Fruit fly (Drosophila melanogaster): ENCODE measurements around the gene heca.

Gene heca

DNA sequence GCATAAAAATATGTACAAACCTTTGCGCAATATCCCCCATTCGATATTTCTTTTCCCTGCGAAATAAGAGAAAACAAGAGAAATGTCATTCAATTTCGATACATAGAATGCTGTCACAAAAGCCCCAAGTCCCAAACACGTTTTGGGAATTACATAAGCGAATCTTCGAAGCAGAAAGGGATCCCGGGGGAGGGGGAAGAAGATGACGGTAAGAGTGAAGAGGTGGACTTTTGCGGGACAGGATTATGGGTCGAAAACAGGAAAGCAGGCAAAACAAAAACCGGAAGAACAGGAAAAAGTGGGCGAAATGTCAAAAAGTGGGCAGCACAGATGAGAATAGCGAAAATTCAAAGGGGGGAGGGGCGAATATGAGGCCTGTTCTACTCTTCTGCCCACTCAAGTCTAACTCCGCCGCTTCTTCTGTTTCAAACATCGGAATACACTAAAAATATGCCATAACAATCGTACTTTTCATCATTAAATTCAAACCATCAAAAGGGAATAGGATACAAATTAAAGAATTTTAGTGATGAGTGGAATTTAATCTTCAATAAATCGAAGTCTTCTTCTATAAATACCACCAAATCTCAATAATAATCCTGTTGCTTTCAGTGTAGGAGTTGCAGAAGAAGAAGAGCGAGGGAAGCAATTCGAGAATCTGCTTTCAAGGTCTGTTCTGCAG, 5.4 kb upstream of the heca start (continued):
- TF ChIP-seq CG6808 (GFP tag; optimal IDR thresholded peaks at IDR 0.05) (peak; percentile 95), fd59A (GFP tag; optimal IDR thresholded peaks at IDR 0.05) (peak; percentile 96), CG3032 (tag; optimal IDR thresholded peaks at IDR 0.05) (peak; percentile 98), CG7368 (GFP tag; optimal IDR thresholded peaks at IDR 0.05) (peak; percentile 93), CG8319 (GFP tag; optimal IDR thresholded peaks at IDR 0.05) (peak; percentile 83), CG1621 (tag; optimal IDR thresholded peaks at IDR 0.05) (peak; percentile 97), vri (GFP tag; optimal IDR thresholded peaks at IDR 0.05) (peak; percentile 97), CG34406 (GFP tag; optimal IDR thresholded peaks at IDR 0.05) (peak; percentile 94), CG16779 (tag; optimal IDR thresholded peaks at IDR 0.05) (peak; percentile 93), OdsH (GFP tag; optimal IDR thresholded peaks at IDR 0.05) (peak; percentile 96), ss (GFP tag; optimal IDR thresholded peaks at IDR 0.05) (peak; percentile 93 to 94), Blimp-1 (GFP tag; optimal IDR thresholded peaks at IDR 0.05) (no peak), fd85E (GFP tag; optimal IDR thresholded peaks at IDR 0.05) (peak; percentile 74), spab (GFP tag; optimal IDR thresholded peaks at IDR 0.05) (peak; percentile 97), Eip93F (GFP tag; optimal IDR thresholded peaks at IDR 0.05) (peak; percentile 19), achi (GFP tag; optimal IDR thresholded peaks at IDR 0.05) (peak; percentile 97), CG4318 (GFP tag; optimal IDR thresholded peaks at IDR 0.05) (peak; percentile 77), topi (GFP tag; optimal IDR thresholded peaks at IDR 0.05) (peak; percentile 94), Ets96B (tag; optimal IDR thresholded peaks at IDR 0.05) (peak; percentile 99), CG6163 (GFP tag; IDR thresholded peaks at IDR 0.05) (peak; percentile 97), CG15336 (GFP tag; IDR thresholded peaks at IDR 0.05) (peak; percentile 85), Ets21C (GFP tag; optimal IDR thresholded peaks at IDR 0.05) (peak; percentile 94), Sox102F (GFP tag; optimal IDR thresholded peaks at IDR 0.05) (peak; percentile 94), pdm3 (GFP tag; optimal IDR thresholded peaks at IDR 0.05) (peak; percentile 96), eg (GFP tag; IDR thresholded peaks at IDR 0.05) (peak; percentile 76), Sox14 (GFP tag; optimal IDR thresholded peaks at IDR 0.05) (peak; percentile 98), Hr4 (GFP tag; optimal IDR thresholded peaks at IDR 0.05) (peak; percentile 82), dac (GFP tag; optimal IDR thresholded peaks at IDR 0.05) (peak; percentile 51), CG8119 (GFP tag; IDR thresholded peaks at IDR 0.05) (peak; percentile 92), CG3919 (GFP tag; optimal IDR thresholded peaks at IDR 0.05) (peak; percentile 98), CG8632 (GFP tag; optimal IDR thresholded peaks at IDR 0.05) (peak; percentile 95), lz (GFP tag; optimal IDR thresholded peaks at IDR 0.05) (peak; percentile 95)

DNA sequence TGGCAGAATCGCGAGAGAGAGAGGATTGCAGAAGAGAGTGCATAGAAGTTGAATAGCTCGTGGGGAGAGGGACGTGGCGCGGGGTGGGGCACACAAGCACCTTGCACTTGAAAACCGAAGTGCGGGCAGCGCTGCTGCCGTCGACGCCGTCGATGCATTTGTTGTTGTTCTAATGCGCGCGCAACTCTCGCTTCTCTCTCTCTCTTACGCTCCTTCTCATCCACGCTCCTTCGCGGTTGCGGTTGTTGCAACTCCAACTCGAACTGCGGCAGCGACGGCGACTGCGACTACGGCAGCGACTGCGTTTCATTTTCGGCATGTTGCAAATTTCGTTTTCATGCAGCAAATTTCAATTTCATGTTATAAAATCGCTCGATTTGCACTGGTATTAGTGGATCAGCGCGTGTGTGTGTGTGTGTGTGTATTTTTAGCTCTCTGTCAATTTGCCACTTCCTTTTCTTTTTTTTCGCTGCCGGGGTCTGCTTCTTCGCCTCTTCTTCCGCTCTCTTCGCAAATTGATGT, 4.8 kb upstream of the heca start:
- TF ChIP-seq eg (GFP tag; IDR thresholded peaks at IDR 0.05) (0 out of 3 replicates have a peak, but pooled peaks have one; percentile 22), Blimp-1 (GFP tag; optimal IDR thresholded peaks at IDR 0.05) (peak; percentile 98), fkh (GFP tag; optimal IDR thresholded peaks at IDR 0.05) (no peak), svp (GFP tag) (peak; percentile 46), Hr4 (GFP tag; optimal IDR thresholded peaks at IDR 0.05) (no peak), OdsH (GFP tag; optimal IDR thresholded peaks at IDR 0.05) (no peak), CG15336 (GFP tag; IDR thresholded peaks at IDR 0.05) (no peak), Eip93F (GFP tag; optimal IDR thresholded peaks at IDR 0.05) (no peak), CG8319 (GFP tag; optimal IDR thresholded peaks at IDR 0.05) (no peak)

DNA sequence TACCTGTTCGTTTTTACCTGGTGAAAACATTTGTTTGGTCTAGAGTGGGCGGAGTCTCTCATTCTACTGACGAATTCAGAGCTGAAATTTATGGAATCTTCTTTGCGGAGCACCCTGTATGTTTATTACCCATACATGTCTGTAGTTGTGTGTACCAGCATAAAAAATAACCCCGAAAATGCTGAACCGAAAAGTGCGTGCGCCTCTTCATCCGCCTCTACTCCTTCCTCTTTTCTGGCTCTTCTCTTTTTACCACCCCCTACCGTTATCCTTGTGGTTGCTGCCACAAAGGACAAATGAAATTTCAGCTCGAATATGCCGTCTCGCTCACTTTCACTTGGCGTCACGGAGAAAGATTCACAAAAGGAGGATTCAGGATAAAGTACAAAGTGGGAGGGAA, 3.8 kb upstream of the heca start:
- no peak for TF ChIP-seq ss (GFP tag; optimal IDR thresholded peaks at IDR 0.05)
- TF ChIP-seq achi (GFP tag; optimal IDR thresholded peaks at IDR 0.05), result no peak
- TF ChIP-seq CG8119 (GFP tag; IDR thresholded peaks at IDR 0.05), result no peak
- no peak for TF ChIP-seq CG11762 (GFP tag; optimal IDR thresholded peaks at IDR 0.05; ENCODE audit: insufficient read depth)
- no peak for TF ChIP-seq spab (GFP tag; optimal IDR thresholded peaks at IDR 0.05)
- no peak for TF ChIP-seq CG6792 (GFP tag; optimal IDR thresholded peaks at IDR 0.05)
- TF ChIP-seq Blimp-1 (GFP tag; optimal IDR thresholded peaks at IDR 0.05), result no peak
- TF ChIP-seq CG6808 (GFP tag; optimal IDR thresholded peaks at IDR 0.05), result no peak
- no peak for TF ChIP-seq acj6 (GFP tag; optimal IDR thresholded peaks at IDR 0.05)
- no peak for TF ChIP-seq dac (GFP tag; optimal IDR thresholded peaks at IDR 0.05)
- TF ChIP-seq salr (GFP tag; optimal IDR thresholded peaks at IDR 0.05), result no peak
- TF ChIP-seq Hr4 (GFP tag; optimal IDR thresholded peaks at IDR 0.05), result no peak
- no peak for TF ChIP-seq CG11902 (GFP tag; optimal IDR thresholded peaks at IDR 0.05)
- no peak for TF ChIP-seq eg (GFP tag; IDR thresholded peaks at IDR 0.05)
- TF ChIP-seq Hr39 (GFP tag; optimal IDR thresholded peaks at IDR 0.05), result no peak
- no peak for TF ChIP-seq CG4318 (GFP tag; optimal IDR thresholded peaks at IDR 0.05)

Data from whole organism, prepupa.